Worm (Caenorhabditis elegans): Measurements from ENCODE around the gene T19D7.7.

Gene T19D7.7

DNA sequence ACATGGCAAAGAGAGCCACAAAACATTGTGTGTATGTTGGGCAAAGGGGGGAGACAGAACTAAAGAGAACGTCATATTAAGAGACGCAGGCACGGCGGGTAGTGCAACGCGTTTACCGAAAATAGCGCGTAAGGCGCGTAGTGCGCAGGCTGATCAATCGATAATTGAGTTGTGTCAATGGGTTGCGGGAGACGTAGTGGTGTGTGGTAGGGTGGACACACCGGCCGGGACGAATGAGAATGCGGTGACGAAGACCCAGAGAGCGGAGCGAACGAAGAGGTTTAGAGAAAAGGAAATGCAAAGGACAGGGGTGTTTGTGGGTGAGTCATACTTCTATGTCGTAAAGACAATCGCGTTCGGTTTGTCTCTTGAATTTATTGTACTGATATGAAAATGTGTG lies 46.9 kb upstream of the T19D7.7 start (continued):
- TF ChIP-seq ceh-28 (tag; optimal IDR thresholded peaks at IDR 0.05) (peak; percentile 90), rbr-2 (tag; optimal IDR thresholded peaks at IDR 0.05) (peak; percentile 73), ceh-62 (tag; optimal IDR thresholded peaks at IDR 0.05) (no peak), duxl-1 (tag; optimal IDR thresholded peaks at IDR 0.05; ENCODE audit: poor library complexity) (peak; percentile 89), ceh-20 (GFP tag; IDR thresholded peaks at IDR 0.05) (0 out of 2 replicates have a peak, but pooled peaks have one; percentile 54), sdz-12 (GFP tag; optimal IDR thresholded peaks at IDR 0.05) (no peak), hif-1 (tag; optimal IDR thresholded peaks at IDR 0.05) (peak; percentile 20 to 59), php-3 (GFP tag; IDR thresholded peaks at IDR 0.05) (peak; percentile 74), F49E8.2 (tag; optimal IDR thresholded peaks at IDR 0.05; ENCODE audit: borderline replicate concordance) (no peak), fkh-10 (GFP tag; optimal IDR thresholded peaks at IDR 0.05) (no peak), Y105C5A.15 (GFP tag; IDR thresholded peaks at IDR 0.05) (no peak), ceh-32 (tag; optimal IDR thresholded peaks at IDR 0.05; ENCODE audit: poor library complexity) (peak; percentile 5), ceh-44 (GFP tag; IDR thresholded peaks at IDR 0.05) (0 out of 2 replicates have a peak, but pooled peaks have one; percentile 32), nhr-111 (GFP tag; optimal IDR thresholded peaks at IDR 0.05) (no peak), dpl-1 (GFP tag; optimal IDR thresholded peaks at IDR 0.05) (peak; percentile 60), lin-39 (tag; optimal IDR thresholded peaks at IDR 0.05) (no peak), daf-16 (GFP tag; optimal IDR thresholded peaks at IDR 0.05) (peak; percentile 20 to 27), daf-16 (tag; optimal IDR thresholded peaks at IDR 0.05) (peak; percentile 82), dmd-6 (GFP tag; IDR thresholded peaks at IDR 0.05) (peak; percentile 64), ceh-82 (tag; optimal IDR thresholded peaks at IDR 0.05) (no peak), attf-4 (tag; optimal IDR thresholded peaks at IDR 0.05) (no peak), unc-62 (GFP tag; optimal IDR thresholded peaks at IDR 0.05 in 1 of 2) (no peak), unc-62 (tag; optimal IDR thresholded peaks at IDR 0.05) (no peak), madf-5 (GFP tag; IDR thresholded peaks at IDR 0.05) (no peak), pha-4 (GFP tag; IDR thresholded peaks at IDR 0.05) (0 out of 2 replicates have a peak, but pooled peaks have one; percentile 21), pha-4 (tag; optimal IDR thresholded peaks at IDR 0.05) (no peak), mxl-3 (GFP tag; optimal IDR thresholded peaks at IDR 0.05) (peak; percentile 78), mdt-29 (GFP tag; IDR thresholded peaks at IDR 0.05) (no peak), madf-9 (GFP tag; conservative IDR thresholded peaks at IDR 0.05) (no peak), mep-1 (tag; optimal IDR thresholded peaks at IDR 0.05) (peak; percentile 75), T20F7.1 (GFP tag; optimal IDR thresholded peaks at IDR 0.05) (no peak), nhr-77 (tag; optimal IDR thresholded peaks at IDR 0.05) (peak; percentile 8), lin-13 (GFP tag; optimal IDR thresholded peaks at IDR 0.05) (no peak), nhr-6 (tag; optimal IDR thresholded peaks at IDR 0.05) (peak; percentile 91), nhr-25 (tag; optimal IDR thresholded peaks at IDR 0.05; ENCODE audit: borderline replicate concordance, insufficient read depth) (peak; percentile 7), nhr-48 (tag; optimal IDR thresholded peaks at IDR 0.05) (peak; percentile 62), F44E2.7 (GFP tag; IDR thresholded peaks at IDR 0.05) (no peak), aha-1 (tag) (peak; percentile 90), lin-1 (GFP tag; IDR thresholded peaks at IDR 0.05) (peak; percentile 58; the same call in 1 of the 2 replicates)

DNA sequence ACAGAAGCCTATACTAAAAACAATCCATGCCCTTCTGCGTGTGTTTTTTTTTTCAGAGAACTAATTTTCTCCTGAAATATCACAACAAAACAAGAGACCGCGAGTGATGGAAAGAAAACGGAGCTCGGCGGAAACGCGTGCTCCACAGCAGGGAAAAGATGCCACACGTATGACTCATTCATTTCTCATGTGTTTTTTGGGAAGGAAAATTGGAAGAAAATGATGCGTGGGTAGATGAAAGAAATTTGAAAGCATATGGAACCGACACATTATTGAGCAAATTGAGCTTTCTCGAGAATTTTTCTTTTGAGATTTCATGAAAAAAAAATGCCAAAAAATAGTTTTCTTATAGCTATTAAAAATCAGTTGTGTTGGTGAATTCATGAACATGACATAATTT lies 45.5 kb upstream of the T19D7.7 start:
- TF ChIP-seq lim-7 (GFP tag; IDR thresholded peaks at IDR 0.05), result no peak
- no peak for TF ChIP-seq lin-1 (GFP tag; IDR thresholded peaks at IDR 0.05)
- peak in 1 of 2 experiments; percentile 53 for TF ChIP-seq unc-62 (GFP tag; optimal IDR thresholded peaks at IDR 0.05 in 1 of 2)
- no peak for TF ChIP-seq unc-62 (tag; optimal IDR thresholded peaks at IDR 0.05)
- TF ChIP-seq F10B5.3 (tag; optimal IDR thresholded peaks at IDR 0.05), result no peak
- TF ChIP-seq zag-1 (tag; optimal IDR thresholded peaks at IDR 0.05), result no peak
- peak in 1 of 2 experiments; percentile 10 for TF ChIP-seq mdl-1 (tag; optimal IDR thresholded peaks at IDR 0.05)
- TF ChIP-seq zip-11 (GFP tag; IDR thresholded peaks at IDR 0.05), result no peak
- TF ChIP-seq ceh-82 (tag; optimal IDR thresholded peaks at IDR 0.05), result no peak
- TF ChIP-seq tra-1 (GFP tag; IDR thresholded peaks at IDR 0.05), result no peak
- no peak for TF ChIP-seq nhr-77 (tag; optimal IDR thresholded peaks at IDR 0.05)
- no peak for TF ChIP-seq lsy-2 (tag; optimal IDR thresholded peaks at IDR 0.05)
- TF ChIP-seq aly-2 (tag; optimal IDR thresholded peaks at IDR 0.05), result no peak
- no peak for TF ChIP-seq attf-4 (tag; optimal IDR thresholded peaks at IDR 0.05)
- no peak for TF ChIP-seq dve-1 (tag; optimal IDR thresholded peaks at IDR 0.05; ENCODE audit: insufficient read depth)
- TF ChIP-seq php-3 (GFP tag; IDR thresholded peaks at IDR 0.05), result no peak
- peak; percentile 14 for TF ChIP-seq mes-2 (tag; optimal IDR thresholded peaks at IDR 0.05; ENCODE audit: poor library complexity, severe bottlenecking)
- TF ChIP-seq unc-130 (GFP tag; optimal IDR thresholded peaks at IDR 0.05), result no peak
- TF ChIP-seq F44E2.7 (GFP tag; IDR thresholded peaks at IDR 0.05), result no peak
- TF ChIP-seq hlh-30 (tag; optimal IDR thresholded peaks at IDR 0.05; ENCODE audit: insufficient read depth), result peak; percentile 75
- no peak for TF ChIP-seq duxl-1 (tag; optimal IDR thresholded peaks at IDR 0.05; ENCODE audit: poor library complexity)
